In the genomic region with DNA sequence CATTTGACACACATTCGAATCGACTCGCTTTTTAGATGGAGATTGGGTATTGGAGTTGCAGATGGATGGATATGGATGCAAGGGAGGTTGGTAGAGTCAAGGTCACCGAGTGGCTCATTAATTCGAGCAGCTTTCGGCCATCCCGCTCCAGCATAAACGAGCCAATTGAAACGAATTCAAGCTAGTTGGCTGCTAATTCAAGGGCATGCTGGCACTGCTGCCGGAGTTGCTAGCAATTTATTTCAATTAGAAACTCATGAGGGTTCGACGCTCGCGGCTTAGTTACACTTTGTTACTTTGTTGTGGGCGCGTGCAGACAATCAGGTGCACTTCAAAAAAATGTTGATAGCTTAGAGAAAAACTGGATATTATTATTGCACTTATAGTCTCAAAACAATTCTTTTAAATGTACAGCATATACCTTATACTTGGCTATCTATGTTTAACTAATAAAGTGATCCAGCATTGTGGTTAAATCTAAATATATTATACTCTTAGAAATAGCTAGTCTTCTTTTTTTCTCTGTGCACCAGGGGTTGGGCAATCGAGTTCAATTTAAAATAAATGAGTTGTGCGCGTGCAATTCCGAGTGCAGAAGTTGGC, we compare ENCODE assay signal across 2 fruit fly cellular contexts.
TF ChIP-seq lines count a peak whose summit lies in the region.

No protein-coding gene starts in this region.

TF ChIP-seq in whole organism, embryonic, 481 proteins besides CTCF, POLR2A, EP300 and RAD21 (continued from another document):
- TF ChIP-seq CG4707 (GFP tag; optimal IDR thresholded peaks at IDR 0.05; lab: Kevin White, UChicago) (no peak), CG11504 (tag; optimal IDR thresholded peaks at IDR 0.05; lab: Kevin White, UChicago) (peak; percentile 43), CG2712 (tag; optimal IDR thresholded peaks at IDR 0.05; lab: Kevin White, UChicago) (peak; percentile 41), CG5180 (GFP tag; optimal IDR thresholded peaks at IDR 0.05; lab: Kevin White, UChicago) (no peak), sens (GFP tag; lab: Kevin White, UChicago) (peak; percentile 67), gem (tag; optimal IDR thresholded peaks at IDR 0.05; lab: Kevin White, UChicago) (peak; percentile 34), cg (GFP tag; optimal IDR thresholded peaks at IDR 0.05; lab: Kevin White, UChicago) (no peak), Oli (tag; optimal IDR thresholded peaks at IDR 0.05; lab: Kevin White, UChicago) (peak; percentile 39), dimm (GFP tag; IDR thresholded peaks at IDR 0.05; lab: Robert Waterston, UW) (no peak), Dref (GFP tag; IDR thresholded peaks at IDR 0.05; lab: Robert Waterston, UW) (no peak), CG3838 (GFP tag; optimal IDR thresholded peaks at IDR 0.05; lab: Kevin White, UChicago) (no peak), Spps (tag; optimal IDR thresholded peaks at IDR 0.05; lab: Kevin White, UChicago) (no peak), ttk (GFP tag; IDR thresholded peaks at IDR 0.05; lab: Robert Waterston, UW) (no peak), CG14014 (GFP tag; IDR thresholded peaks at IDR 0.05; lab: Robert Waterston, UW) (no peak), Hand (GFP tag; optimal IDR thresholded peaks at IDR 0.05; lab: Kevin White, UChicago) (no peak), dan (GFP tag; IDR thresholded peaks at IDR 0.05; lab: Robert Waterston, UW) (no peak), CG1647 (GFP tag; optimal IDR thresholded peaks at IDR 0.05; lab: Kevin White, UChicago) (no peak), CG7839 (tag; optimal IDR thresholded peaks at IDR 0.05; lab: Kevin White, UChicago) (peak; percentile 31), grau (tag; optimal IDR thresholded peaks at IDR 0.05; lab: Kevin White, UChicago) (peak; percentile 23), hth (optimal IDR thresholded peaks at IDR 0.05; lab: Kevin White, UChicago) (no peak), ewg (GFP tag; optimal IDR thresholded peaks at IDR 0.05; lab: Kevin White, UChicago) (no peak), CG13624 (GFP tag; optimal IDR thresholded peaks at IDR 0.05; lab: Kevin White, UChicago) (no peak), bsh (GFP tag; optimal IDR thresholded peaks at IDR 0.05; lab: Kevin White, UChicago) (peak in 1 of 2 experiments; percentile 21), gcm (GFP tag; optimal IDR thresholded peaks at IDR 0.05; lab: Kevin White, UChicago) (peak; percentile 78), bcd (GFP tag; optimal IDR thresholded peaks at IDR 0.05; lab: Kevin White, UChicago) (no peak), lmd (GFP tag; IDR thresholded peaks at IDR 0.05; lab: Robert Waterston, UW) (0 out of 2 replicates have a peak, but pooled peaks have one; percentile 11), row (GFP tag; IDR thresholded peaks at IDR 0.05; lab: Robert Waterston, UW) (0 out of 3 replicates have a peak, but pooled peaks have one; percentile 13), Hr39 (optimal IDR thresholded peaks at IDR 0.05; lab: Kevin White, UChicago) (no peak), Sox102F (GFP tag; optimal IDR thresholded peaks at IDR 0.05; lab: Kevin White, UChicago) (peak; percentile 5), Hr51 (GFP tag; optimal IDR thresholded peaks at IDR 0.05; lab: Kevin White, UChicago) (peak in 1 of 2 experiments; percentile 31), tgo (GFP tag; IDR thresholded peaks at IDR 0.05; lab: Robert Waterston, UW) (peak; percentile 28; the same call in 1 of the 3 replicates), vfl (GFP tag; optimal IDR thresholded peaks at IDR 0.05; lab: Kevin White, UChicago) (no peak), dmrt11E (tag; optimal IDR thresholded peaks at IDR 0.05; lab: Kevin White, UChicago) (peak; percentile 13), shn (GFP tag; optimal IDR thresholded peaks at IDR 0.05; lab: Kevin White, UChicago) (no peak), dmrt99B (tag; optimal IDR thresholded peaks at IDR 0.05; lab: Kevin White, UChicago) (peak; percentile 40), grn (GFP tag; optimal IDR thresholded peaks at IDR 0.05; lab: Kevin White, UChicago) (no peak), CG1603 (tag; optimal IDR thresholded peaks at IDR 0.05; lab: Kevin White, UChicago) (peak; percentile 20), CG14050 (GFP tag; IDR thresholded peaks at IDR 0.05; lab: Robert Waterston, UW) (no peak), stc (GFP tag; IDR thresholded peaks at IDR 0.05; lab: Robert Waterston, UW) (no peak), CG10267 (tag; optimal IDR thresholded peaks at IDR 0.05; lab: Kevin White, UChicago) (no peak), CG18262 (tag; optimal IDR thresholded peaks at IDR 0.05; lab: Kevin White, UChicago) (peak; percentile 22), Rx (GFP tag; IDR thresholded peaks at IDR 0.05; lab: Robert Waterston, UW) (peak; percentile 13; the same call in 1 of the 2 replicates), CG13424 (tag; optimal IDR thresholded peaks at IDR 0.05; lab: Kevin White, UChicago) (peak; percentile 6), Adf1 (GFP tag; IDR thresholded peaks at IDR 0.05; lab: Robert Waterston, UW) (no peak), unpg (GFP tag; optimal IDR thresholded peaks at IDR 0.05; lab: Kevin White, UChicago) (peak; percentile 27), CG9797 (GFP tag; optimal IDR thresholded peaks at IDR 0.05; lab: Kevin White, UChicago) (no peak), H15 (GFP tag; IDR thresholded peaks at IDR 0.05; lab: Robert Waterston, UW) (no peak), nau (GFP tag; optimal IDR thresholded peaks at IDR 0.05; lab: Kevin White, UChicago) (no peak), wor (GFP tag; IDR thresholded peaks at IDR 0.05; lab: Robert Waterston, UW) (no peak), Awh (GFP tag; IDR thresholded peaks at IDR 0.05; lab: Robert Waterston, UW) (no peak), CG10979 (tag; optimal IDR thresholded peaks at IDR 0.05; lab: Kevin White, UChicago) (peak; percentile 29), phol (tag; optimal IDR thresholded peaks at IDR 0.05; lab: Kevin White, UChicago) (peak; percentile 4), HLHmδ (GFP tag; optimal IDR thresholded peaks at IDR 0.05; lab: Kevin White, UChicago) (no peak), MTF-1 (GFP tag; optimal IDR thresholded peaks at IDR 0.05; lab: Kevin White, UChicago; ENCODE audit: borderline replicate concordance) (no peak), CG10147 (GFP tag; optimal IDR thresholded peaks at IDR 0.05; lab: Kevin White, UChicago) (no peak), CG30020 (tag; optimal IDR thresholded peaks at IDR 0.05; lab: Kevin White, UChicago) (no peak), Ets65A (GFP tag; lab: Kevin White, UChicago) (no peak), psq (GFP tag; optimal IDR thresholded peaks at IDR 0.05; lab: Kevin White, UChicago) (no peak), CG14710 (tag; optimal IDR thresholded peaks at IDR 0.05; lab: Kevin White, UChicago) (no peak), CoRest (tag; optimal IDR thresholded peaks at IDR 0.05; lab: Kevin White, UChicago) (no peak)

TF ChIP-seq in whole organism, prepupa, 60 proteins besides CTCF, POLR2A, EP300 and RAD21 (continued from another document):
- no peak for TF ChIP-seq Eip93F (GFP tag; optimal IDR thresholded peaks at IDR 0.05; lab: Kevin White, UChicago)
- TF ChIP-seq salr (GFP tag; optimal IDR thresholded peaks at IDR 0.05; lab: Kevin White, UChicago), result no peak
- no peak for TF ChIP-seq CG7368 (GFP tag; optimal IDR thresholded peaks at IDR 0.05; lab: Kevin White, UChicago)
- no peak for TF ChIP-seq cyc (GFP tag; optimal IDR thresholded peaks at IDR 0.05; lab: Kevin White, UChicago)
- peak; percentile 39; the same call in 1 of the 3 replicates for TF ChIP-seq CG8119 (GFP tag; IDR thresholded peaks at IDR 0.05; lab: Robert Waterston, UW)
- TF ChIP-seq topi (GFP tag; optimal IDR thresholded peaks at IDR 0.05; lab: Kevin White, UChicago), result no peak
- TF ChIP-seq Sox102F (GFP tag; optimal IDR thresholded peaks at IDR 0.05; lab: Kevin White, UChicago), result no peak
- TF ChIP-seq esn (GFP tag; optimal IDR thresholded peaks at IDR 0.05; lab: Kevin White, UChicago), result no peak
- TF ChIP-seq svp (GFP tag; lab: Kevin White, UChicago), result peak; percentile 37
TF ChIP-seq in whole organism, prepupa: peak in this region for 13.
